Worm (Caenorhabditis elegans) whole organism, L4 larva: Measurements from ENCODE around the gene spi-1.
A peak's percentile ranks its signal among the peaks of the same experiment; 100 is the strongest.

Experiments used
- F10B5.3 ChIP-seq: sonication (generic microtip); optimal IDR thresholded peaks from 2 replicates; lab custom pipeline; 2016; ENCODE audit warnings: mild to moderate bottlenecking, missing genetic modification characterization, missing compliant biosample characterization
- F49E8.2 ChIP-seq: sonication (generic microtip); optimal IDR thresholded peaks from 2 replicates; lab custom pipeline; 2016; ENCODE audit warnings: missing compliant biosample characterization, mild to moderate bottlenecking, missing genetic modification characterization, borderline replicate concordance
- R02D3.7 ChIP-seq: fragments of 150-350 bp; sonication (generic microtip); optimal IDR thresholded peaks from 3 replicates; lab custom pipeline; 2014; ENCODE audit warnings: missing biosample characterization, missing genetic modification characterization
- T26A8.4 ChIP-seq: fragments of 200-800 bp; sonication (Bioruptor generic); IDR thresholded peaks from 2 replicates; pipeline ENCODE4 v1.3.6; 2022; ENCODE audit warnings: missing genetic modification characterization, missing compliant biosample characterization
- Y105C5A.15 ChIP-seq: fragments of 200-800 bp; sonication (Bioruptor generic); IDR thresholded peaks from 2 replicates; pipeline ENCODE4 v1.3.6; 2022; ENCODE audit warnings: missing genetic modification characterization, missing compliant biosample characterization
- ZK546.5 ChIP-seq, 2 experiments: sonication (generic microtip); optimal IDR thresholded peaks; 2 replicates each; lab custom pipeline; 2017; ENCODE audit warnings: missing biosample characterization in 2 of 2, missing genetic modification characterization in 2 of 2
- aha-1 ChIP-seq: fragments of 150-350 bp; peaks from one replicate; lab custom pipeline; 2014; ENCODE audit warnings: missing biosample characterization, missing genetic modification characterization
- attf-4 ChIP-seq: sonication (generic microtip); optimal IDR thresholded peaks from 3 replicates; lab custom pipeline; 2017; ENCODE audit warnings: missing biosample characterization, missing genetic modification characterization
- ceh-20 ChIP-seq: fragments of 200-800 bp; sonication (Bioruptor generic); IDR thresholded peaks from 2 replicates; pipeline ENCODE4 v1.3.6; 2022; ENCODE audit warnings: missing genetic modification reagents, missing genetic modification characterization, missing compliant biosample characterization
- ceh-32 ChIP-seq: sonication (generic microtip); optimal IDR thresholded peaks from 2 replicates; lab custom pipeline; 2016; ENCODE audit warnings: mild to moderate bottlenecking, missing genetic modification characterization, missing compliant biosample characterization; ENCODE audit not compliant: poor library complexity
- ces-1 ChIP-seq: fragments of 150-350 bp; sonication (generic microtip); optimal IDR thresholded peaks from 4 replicates; lab custom pipeline; 2014; ENCODE audit warnings: missing biosample characterization, missing genetic modification reagents, missing genetic modification characterization
- ctbp-1 ChIP-seq: fragments of 200-800 bp; sonication (Bioruptor generic); IDR thresholded peaks from 2 replicates; pipeline ENCODE4 v1.3.6; 2022; ENCODE audit warnings: missing genetic modification reagents, missing genetic modification characterization, missing compliant biosample characterization
- daf-12 ChIP-seq: fragments of 150-350 bp; optimal IDR thresholded peaks from 2 replicates; lab custom pipeline; 2014; ENCODE audit warnings: missing biosample characterization, missing genetic modification reagents, missing genetic modification characterization
- daf-8 ChIP-seq: fragments of 200-800 bp; sonication (Bioruptor generic); IDR thresholded peaks from 2 replicates; pipeline ENCODE4 v1.3.6; 2022; ENCODE audit warnings: missing genetic modification characterization, missing compliant biosample characterization
- dmd-9 ChIP-seq: fragments of 200-800 bp; sonication (Bioruptor generic); IDR thresholded peaks from 2 replicates; pipeline ENCODE4 v1.3.6; 2022; ENCODE audit warnings: missing genetic modification reagents, missing genetic modification characterization, missing compliant biosample characterization
- dpl-1 ChIP-seq: fragments of 150-350 bp; optimal IDR thresholded peaks from 2 replicates; lab custom pipeline; 2014; ENCODE audit warnings: missing biosample characterization, missing genetic modification reagents, missing genetic modification characterization
- fkh-10 ChIP-seq: fragments of 150-350 bp; optimal IDR thresholded peaks from 2 replicates; lab custom pipeline; 2014; ENCODE audit warnings: missing biosample characterization, missing genetic modification reagents, missing genetic modification characterization
- fos-1 ChIP-seq: fragments of 150-350 bp; optimal IDR thresholded peaks from 2 replicates; lab custom pipeline; 2014; ENCODE audit warnings: missing biosample characterization, missing genetic modification characterization
- gei-8 ChIP-seq: fragments of 200-800 bp; sonication (Bioruptor generic); optimal IDR thresholded peaks from 2 replicates; lab custom pipeline; 2018; ENCODE audit warnings: mild to moderate bottlenecking, missing genetic modification characterization, missing compliant biosample characterization
- hif-1 ChIP-seq, 2 experiments: sonication (generic microtip); optimal IDR thresholded peaks; 2 replicates each; lab custom pipeline; 2016 to 2017; ENCODE audit warnings: missing compliant biosample characterization in 2 of 2, missing genetic modification characterization in 2 of 2, missing genetic modification reagents in 2 of 2, missing genotype in 2 of 2, mild to moderate bottlenecking in 1 of 2
- hmg-1.1 ChIP-seq: fragments of 200-800 bp; sonication (Bioruptor generic); IDR thresholded peaks from 2 replicates; pipeline ENCODE4 v1.3.6; 2022; ENCODE audit warnings: missing genetic modification reagents, missing genetic modification characterization, missing compliant biosample characterization
- lim-7 ChIP-seq: fragments of 200-800 bp; sonication (Bioruptor generic); IDR thresholded peaks from 2 replicates; pipeline ENCODE4 v1.3.6; 2022; ENCODE audit warnings: missing genetic modification characterization, missing compliant biosample characterization
- lin-13 ChIP-seq: fragments of 150-350 bp; optimal IDR thresholded peaks from 2 replicates; lab custom pipeline; 2014; ENCODE audit warnings: missing biosample characterization, missing genetic modification reagents, missing genetic modification characterization
- lin-29 ChIP-seq: fragments of 200-800 bp; sonication (Bioruptor generic); IDR thresholded peaks from 2 replicates; pipeline ENCODE4 v1.3.6; 2022; ENCODE audit warnings: missing genetic modification reagents, missing genetic modification characterization, missing compliant biosample characterization
- lin-38 ChIP-seq: fragments of 200-800 bp; sonication (Bioruptor generic); IDR thresholded peaks from 2 replicates; pipeline ENCODE4 v1.3.6; 2022; ENCODE audit warnings: missing genetic modification reagents, missing genetic modification characterization, missing compliant biosample characterization
- lsy-2 ChIP-seq, 2 experiments: fragments of 150-350 bp in 1 of 2; sonication (generic microtip) in 1 of 2; optimal IDR thresholded peaks; 2 replicates each; lab custom pipeline; 2014 to 2017; ENCODE audit warnings: missing biosample characterization in 2 of 2, missing genetic modification characterization in 2 of 2
- madf-5 ChIP-seq, 2 experiments: fragments of 200-800 bp; sonication (Bioruptor generic); IDR thresholded peaks; 2 replicates each; pipeline ENCODE4 v1.3.6; 2022; ENCODE audit warnings: missing compliant biosample characterization in 2 of 2, missing genetic modification characterization in 2 of 2
- madf-9 ChIP-seq: fragments of 200-800 bp; sonication (Bioruptor generic); conservative IDR thresholded peaks from 2 replicates; pipeline ENCODE4 v1.3.6; 2022; ENCODE audit warnings: missing genetic modification reagents, missing genetic modification characterization, missing compliant biosample characterization
- mdl-1 ChIP-seq, 2 experiments: fragments of 150-350 bp in 1 of 2; sonication (generic microtip) in 1 of 2; optimal IDR thresholded peaks; 2 replicates each; lab custom pipeline; 2014 to 2017; ENCODE audit warnings: missing biosample characterization in 2 of 2, missing genetic modification characterization in 2 of 2
- mdt-29 ChIP-seq: fragments of 200-800 bp; sonication (Bioruptor generic); IDR thresholded peaks from 2 replicates; pipeline ENCODE4 v1.3.6; 2022; ENCODE audit warnings: missing genetic modification reagents, missing genetic modification characterization, missing compliant biosample characterization
- mes-2 ChIP-seq: sonication (generic microtip); optimal IDR thresholded peaks from 2 replicates; lab custom pipeline; 2016; ENCODE audit warnings: missing genotype, mild to moderate bottlenecking, missing genetic modification characterization, missing compliant biosample characterization; ENCODE audit not compliant: poor library complexity, severe bottlenecking
- mxl-2 ChIP-seq: fragments of 200-800 bp; sonication (Bioruptor generic); conservative IDR thresholded peaks from 2 replicates; pipeline ENCODE4 v1.3.6; 2022; ENCODE audit warnings: missing genetic modification reagents, missing genetic modification characterization, missing compliant biosample characterization
- nhr-102 ChIP-seq: sonication (generic microtip); optimal IDR thresholded peaks from 2 replicates; lab custom pipeline; 2016; ENCODE audit warnings: mild to moderate bottlenecking, missing genetic modification characterization, moderate library complexity, missing compliant biosample characterization
- nhr-11 ChIP-seq: fragments of 150-350 bp; optimal IDR thresholded peaks from 2 replicates; lab custom pipeline; 2014; ENCODE audit warnings: missing biosample characterization, missing genetic modification characterization
- nhr-25 ChIP-seq: sonication (generic microtip); optimal IDR thresholded peaks from 2 replicates; lab custom pipeline; 2017; ENCODE audit warnings: missing genetic modification characterization, mild to moderate bottlenecking, missing compliant biosample characterization, antibody characterized with exemption, moderate library complexity, borderline replicate concordance; ENCODE audit not compliant: insufficient read depth
- nhr-48 ChIP-seq: sonication (generic microtip); optimal IDR thresholded peaks from 2 replicates; lab custom pipeline; 2016; ENCODE audit warnings: mild to moderate bottlenecking, missing genetic modification characterization, missing compliant biosample characterization
- nhr-76 ChIP-seq: fragments of 150-350 bp; optimal IDR thresholded peaks from 2 replicates; lab custom pipeline; 2014; ENCODE audit warnings: missing biosample characterization, missing genetic modification characterization
- pha-4 ChIP-seq, 2 experiments: fragments of 150-350 bp in 1 of 2; fragments of 200-800 bp in 1 of 2; sonication (Bioruptor generic) in 1 of 2; IDR thresholded peaks in 1 of 2; optimal IDR thresholded peaks in 1 of 2; 2 replicates each; pipeline versions ENCODE4 v1.3.6 to Lab custom; 2014 to 2022; ENCODE audit warnings: missing genetic modification characterization in 2 of 2, missing genetic modification reagents in 2 of 2, missing biosample characterization in 1 of 2, missing compliant biosample characterization in 1 of 2
- pqm-1 ChIP-seq: sonication (generic microtip); optimal IDR thresholded peaks from 2 replicates; lab custom pipeline; 2017; ENCODE audit warnings: missing biosample characterization, missing genetic modification characterization
- rbr-2 ChIP-seq: sonication (generic microtip); optimal IDR thresholded peaks from 2 replicates; lab custom pipeline; 2016; ENCODE audit warnings: missing genotype, missing genetic modification characterization, missing compliant biosample characterization
- set-16 ChIP-seq: fragments of 200-800 bp; sonication (Bioruptor generic); IDR thresholded peaks from 2 replicates; pipeline ENCODE4 v1.3.6; 2022; ENCODE audit warnings: missing genetic modification reagents, missing genetic modification characterization, missing compliant biosample characterization
- skn-1 ChIP-seq: fragments of 150-350 bp; optimal IDR thresholded peaks from 2 replicates; lab custom pipeline; 2014; ENCODE audit warnings: missing biosample characterization, missing genetic modification characterization
- snpc-1.2 ChIP-seq: fragments of 200-800 bp; sonication (Bioruptor generic); IDR thresholded peaks from 2 replicates; pipeline ENCODE4 v1.3.6; 2022; ENCODE audit warnings: missing genetic modification reagents, missing genetic modification characterization, missing compliant biosample characterization
- snpc-4 ChIP-seq: fragments of 150-350 bp; optimal IDR thresholded peaks from 2 replicates; lab custom pipeline; 2014; ENCODE audit warnings: missing biosample characterization, missing genetic modification characterization
- tag-97 ChIP-seq: fragments of 200-800 bp; sonication (Bioruptor generic); IDR thresholded peaks from 2 replicates; pipeline ENCODE4 v1.3.6; 2022; ENCODE audit warnings: missing genetic modification characterization, missing compliant biosample characterization
- tra-1 ChIP-seq: fragments of 200-800 bp; sonication (Bioruptor generic); IDR thresholded peaks from 2 replicates; pipeline ENCODE4 v1.3.6; 2022; ENCODE audit warnings: missing genetic modification reagents, missing genetic modification characterization, missing compliant biosample characterization
- unc-130 ChIP-seq: sonication (generic microtip); optimal IDR thresholded peaks from 2 replicates; lab custom pipeline; 2016; ENCODE audit warnings: missing genetic modification reagents, missing genetic modification characterization, missing compliant biosample characterization
- zfp-3 ChIP-seq: fragments of 200-800 bp; sonication (Bioruptor generic); conservative IDR thresholded peaks from 2 replicates; pipeline ENCODE4 v1.3.6; 2022; ENCODE audit warnings: missing genetic modification reagents, missing genetic modification characterization, missing compliant biosample characterization
- zip-11 ChIP-seq: fragments of 200-800 bp; sonication (Bioruptor generic); IDR thresholded peaks from 2 replicates; pipeline ENCODE4 v1.3.6; 2022; ENCODE audit warnings: missing genetic modification characterization, missing compliant biosample characterization
- ztf-7 ChIP-seq: fragments of 150-350 bp; optimal IDR thresholded peaks from 2 replicates; lab custom pipeline; 2014; ENCODE audit warnings: missing biosample characterization, missing genetic modification characterization

The spi-1 gene

ce11 chrII:7529078-7529683, 33.1 kb downstream of the spi-1 start, which contains the start of gene ZK1290.5 (continued):
- peak; percentile 37 for TF ChIP-seq ztf-7 (tag; lab: Kevin White, UChicago)
- TF ChIP-seq pqm-1 (tag; lab: Kevin White, UChicago), result peak; percentile 3
- TF ChIP-seq lin-13 (GFP tag; lab: Kevin White, UChicago), result peak; percentile 71
- TF ChIP-seq madf-5 (GFP tag; IDR thresholded peaks at IDR 0.05; lab: Robert Waterston, UW), result no peak
- peak; percentile 75 for TF ChIP-seq ctbp-1 (GFP tag; lab: Robert Waterston, UW)
- TF ChIP-seq nhr-102 (tag; lab: Kevin White, UChicago), result peak; percentile 90
- TF ChIP-seq T26A8.4, result peak; percentile 71
- TF ChIP-seq hmg-1.1 (GFP tag; lab: Robert Waterston, UW), result peak; percentile 62
- TF ChIP-seq mxl-2 (GFP tag; lab: Robert Waterston, UW), result peak; percentile 98
- TF ChIP-seq ceh-20 (GFP tag; lab: Robert Waterston, UW), result peak; percentile 90
- no peak for TF ChIP-seq snpc-4 (tag; lab: Kevin White, UChicago)
- peak; percentile 67 for TF ChIP-seq rbr-2
- no peak for TF ChIP-seq R02D3.7
- no peak for TF ChIP-seq attf-4 (tag; lab: Kevin White, UChicago)
- no peak for TF ChIP-seq dmd-9
- no peak for TF ChIP-seq lin-29 (GFP tag; lab: Robert Waterston, UW)
- TF ChIP-seq pha-4 (GFP tag; IDR thresholded peaks at IDR 0.05; lab: Robert Waterston, UW), result peak; percentile 86
- TF ChIP-seq pha-4 (tag; optimal IDR thresholded peaks at IDR 0.05; lab: Kevin White, UChicago), result peak; percentile 61
- TF ChIP-seq mdl-1 (tag; optimal IDR thresholded peaks at IDR 0.05; lab: Kevin White, UChicago), result peak; percentile 43 to 95
- peak; percentile 49 for TF ChIP-seq nhr-25
- TF ChIP-seq F10B5.3, result no peak
- TF ChIP-seq F49E8.2 (tag; lab: Kevin White, UChicago), result no peak
- TF ChIP-seq snpc-1.2, result no peak
- TF ChIP-seq hif-1 (tag; optimal IDR thresholded peaks at IDR 0.05; lab: Kevin White, UChicago), result peak in 1 of 2 experiments; percentile 69
- no peak for TF ChIP-seq fkh-10
- peak; percentile 96 for TF ChIP-seq tra-1 (GFP tag; lab: Robert Waterston, UW)
- TF ChIP-seq aha-1 (tag; lab: Kevin White, UChicago), result peak; percentile 96
- TF ChIP-seq nhr-11 (tag; lab: Kevin White, UChicago), result peak; percentile 89
- TF ChIP-seq zip-11 (GFP tag; lab: Robert Waterston, UW), result no peak
- TF ChIP-seq daf-12 (tag; lab: Kevin White, UChicago), result no peak
- TF ChIP-seq Y105C5A.15, result no peak
- TF ChIP-seq ZK546.5 (tag; optimal IDR thresholded peaks at IDR 0.05; lab: Kevin White, UChicago), result no peak
- TF ChIP-seq mes-2, result peak; percentile 56
- TF ChIP-seq mdt-29 (GFP tag; lab: Robert Waterston, UW), result peak; percentile 96
- TF ChIP-seq skn-1 (tag; lab: Kevin White, UChicago), result no peak
- TF ChIP-seq lsy-2 (tag; optimal IDR thresholded peaks at IDR 0.05; lab: Kevin White, UChicago), result peak; percentile 36 to 89
- TF ChIP-seq zfp-3 (GFP tag; lab: Robert Waterston, UW), result peak; percentile 83
- TF ChIP-seq fos-1, result peak; percentile 34
- peak; percentile 96 for TF ChIP-seq gei-8
- peak; percentile 48; the same call in 1 of the 2 replicates for TF ChIP-seq madf-9
- TF ChIP-seq tag-97 (GFP tag; lab: Robert Waterston, UW), result no peak
- TF ChIP-seq ces-1 (GFP tag; lab: Kevin White, UChicago), result no peak
- TF ChIP-seq daf-8 (GFP tag; lab: Robert Waterston, UW), result no peak
- no peak for TF ChIP-seq lim-7 (GFP tag; lab: Robert Waterston, UW)
- peak; percentile 98 for TF ChIP-seq nhr-48 (tag; lab: Kevin White, UChicago)
- peak; percentile 63 for TF ChIP-seq nhr-76
- TF ChIP-seq set-16 (GFP tag; lab: Robert Waterston, UW), result peak; percentile 36; the same call in 1 of the 2 replicates
- peak; percentile 50 for TF ChIP-seq dpl-1 (GFP tag; lab: Kevin White, UChicago)
- no peak for TF ChIP-seq unc-130 (GFP tag; lab: Kevin White, UChicago)
- TF ChIP-seq lin-38 (GFP tag; lab: Robert Waterston, UW), result no peak
- no peak for TF ChIP-seq ceh-32 (tag; lab: Kevin White, UChicago)
